Worm (Caenorhabditis elegans) whole organism, L1 larva: ENCODE results near the gene sre-18.

Experiments
- aly-2 ChIP-seq: fragments of 150-350 bp; optimal IDR thresholded peaks from 2 replicates; lab custom pipeline; 2014; ENCODE audit warnings: missing biosample characterization, missing genetic modification characterization
- egl-27 ChIP-seq, 2 experiments: fragments of 150-350 bp in 1 of 2; sonication (generic microtip); optimal IDR thresholded peaks; 3 replicates each; lab custom pipeline; 2017 to 2018; ENCODE audit warnings: missing biosample characterization in 2 of 2, missing genetic modification characterization in 2 of 2, missing genetic modification reagents in 2 of 2
- isw-1 ChIP-seq: fragments of 200-800 bp; sonication (Bioruptor generic); IDR thresholded peaks from 2 replicates; pipeline ENCODE4 v1.3.6; 2022; ENCODE audit warnings: missing genetic modification characterization, missing compliant biosample characterization
- lin-15B ChIP-seq: fragments of 150-350 bp; sonication (generic microtip); optimal IDR thresholded peaks from 3 replicates; lab custom pipeline; 2014; ENCODE audit warnings: missing biosample characterization, missing genetic modification characterization
- nhr-77 ChIP-seq: fragments of 150-350 bp; optimal IDR thresholded peaks from 2 replicates; lab custom pipeline; 2014; ENCODE audit warnings: missing biosample characterization, missing genetic modification characterization
- nhr-85 ChIP-seq: sonication (generic microtip); peaks from one replicate; lab custom pipeline; 2016; ENCODE audit warnings: missing genetic modification characterization, inconsistent platforms, missing compliant biosample characterization
- pqm-1 ChIP-seq: sonication (generic microtip); optimal IDR thresholded peaks from 3 replicates; lab custom pipeline; 2017; ENCODE audit warnings: missing biosample characterization, missing genetic modification characterization
- snu-23 ChIP-seq: sonication (generic microtip); optimal IDR thresholded peaks from 2 replicates; lab custom pipeline; 2016; ENCODE audit warnings: missing genetic modification characterization, missing compliant biosample characterization
- zag-1 ChIP-seq: fragments of 150-350 bp; optimal IDR thresholded peaks from 2 replicates; lab custom pipeline; 2014; ENCODE audit warnings: missing biosample characterization, missing genetic modification characterization
- ztf-11 ChIP-seq, 2 experiments: sonication (generic microtip); optimal IDR thresholded peaks; 2 replicates each; lab custom pipeline; 2016 to 2017; ENCODE audit warnings: missing genetic modification characterization in 2 of 2, missing biosample characterization in 1 of 2, missing compliant biosample characterization in 1 of 2

DNA sequence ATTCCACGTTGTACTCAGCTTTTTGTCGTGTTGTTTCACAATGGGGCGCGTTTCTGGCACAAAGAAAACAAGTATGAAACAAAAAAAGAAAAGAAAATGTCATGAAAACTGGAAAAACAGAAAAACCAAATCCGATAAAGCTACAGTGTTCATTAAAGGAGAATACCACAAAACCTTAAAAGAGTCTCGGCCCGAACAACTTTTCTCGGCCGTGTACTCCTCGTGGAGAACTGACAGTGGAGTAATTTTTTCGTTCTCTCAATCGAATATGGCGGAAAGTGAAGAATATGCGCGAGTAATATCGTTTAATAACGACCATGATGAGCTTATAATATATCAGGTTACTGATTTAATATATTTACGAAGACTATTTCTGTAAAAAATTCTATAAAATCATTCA lies 48.9 kb upstream of the sre-18 start, which contains the start of the genes tag-335 and vkmt-1:
- TF ChIP-seq pqm-1 (tag; lab: Kevin White, UChicago) (no peak), snu-23 (peak; percentile 34), zag-1 (tag; lab: Kevin White, UChicago) (no peak), nhr-77 (no peak), nhr-85 (tag; lab: Kevin White, UChicago) (no peak), egl-27 (tag; optimal IDR thresholded peaks at IDR 0.05; lab: Kevin White, UChicago) (no peak), aly-2 (tag; lab: Kevin White, UChicago) (no peak), ztf-11 (tag; optimal IDR thresholded peaks at IDR 0.05; lab: Kevin White, UChicago) (no peak), isw-1 (GFP tag; lab: Robert Waterston, UW) (no peak), lin-15B (tag; lab: Kevin White, UChicago) (no peak)
